Worm (Caenorhabditis elegans) whole organism, midembryonic: ENCODE results near the gene F44E2.10.

ENCODE experiments used
- T22C8.4 ChIP-seq: fragments of 200-800 bp; sonication (Bioruptor generic); IDR thresholded peaks from 2 replicates; pipeline ENCODE4 v1.3.6; 2022; ENCODE audit warnings: missing genetic modification characterization, missing compliant biosample characterization
- klf-2 ChIP-seq: fragments of 200-800 bp; sonication (Bioruptor generic); conservative IDR thresholded peaks from 2 replicates; pipeline ENCODE4 v1.3.6; 2022; ENCODE audit warnings: missing genetic modification reagents, missing genetic modification characterization, missing compliant biosample characterization
- med-1 ChIP-seq: sonication (generic microtip); optimal IDR thresholded peaks from 2 replicates; lab custom pipeline; 2017; ENCODE audit warnings: missing genetic modification characterization, mild to moderate bottlenecking, missing compliant biosample characterization, antibody characterized with exemption, missing genetic modification reagents; ENCODE audit not compliant: insufficient read depth
- ref-1 ChIP-seq: fragments of 200-800 bp; sonication (Bioruptor generic); conservative IDR thresholded peaks from 2 replicates; pipeline ENCODE4 v1.3.6; 2022; ENCODE audit warnings: missing genetic modification reagents, missing genetic modification characterization, missing compliant biosample characterization
- tab-1 ChIP-seq: fragments of 200-800 bp; sonication (Bioruptor generic); IDR thresholded peaks from 2 replicates; pipeline ENCODE4 v1.3.6; 2022; ENCODE audit warnings: missing genetic modification characterization, missing compliant biosample characterization
- ztf-23 ChIP-seq: fragments of 200-800 bp; sonication (Bioruptor generic); IDR thresholded peaks from 2 replicates; pipeline ENCODE4 v1.3.6; 2022; ENCODE audit warnings: missing genetic modification reagents, missing genetic modification characterization, missing compliant biosample characterization

DNA sequence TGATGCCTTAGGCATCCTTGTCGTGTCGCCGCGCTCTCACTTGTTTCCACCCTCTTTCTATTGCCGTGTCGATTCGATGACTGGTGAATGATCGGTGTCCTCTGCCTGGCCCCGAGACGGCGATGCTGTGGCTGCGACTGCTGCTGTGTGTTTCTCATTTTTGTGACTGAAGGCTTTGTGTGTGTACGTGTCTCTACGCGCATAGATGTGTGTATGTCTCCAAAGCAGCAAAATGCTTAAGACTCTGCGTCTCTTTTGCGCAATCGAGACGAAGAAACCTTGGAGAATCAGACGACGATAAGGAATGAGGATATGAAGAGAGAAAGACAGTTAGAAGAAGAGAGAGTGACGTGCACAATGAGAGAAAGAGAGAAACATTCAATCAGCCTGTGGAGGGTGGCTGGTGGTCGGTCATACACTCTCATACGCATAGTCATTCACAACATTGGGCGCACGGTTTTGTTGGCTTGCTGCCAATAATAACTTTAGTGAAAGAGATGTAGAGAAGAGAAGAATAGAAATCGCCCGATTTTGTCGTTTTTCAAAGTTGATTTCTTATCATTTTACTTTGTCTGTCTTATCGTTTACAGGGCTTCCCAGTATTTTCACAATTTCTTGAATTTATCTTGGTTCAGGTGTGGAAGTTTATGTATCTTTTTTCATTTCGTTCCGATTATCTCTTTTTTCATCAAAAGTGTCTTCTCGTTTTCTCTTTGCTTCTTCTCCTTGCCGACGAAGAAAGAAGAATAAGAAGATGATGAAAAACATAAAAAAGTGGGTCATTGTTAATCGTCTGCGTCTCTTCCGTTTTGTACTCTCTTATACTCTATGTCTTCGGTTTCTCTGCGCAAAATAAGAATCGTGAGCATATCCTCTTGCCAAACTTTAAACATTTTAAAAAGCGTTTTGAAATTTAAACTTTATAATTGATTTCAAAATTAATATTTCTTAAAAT is 28.8 kb downstream of the F44E2.10 start:
- TF ChIP-seq tab-1 (GFP tag; lab: Robert Waterston, UW) = no peak
- no peak for TF ChIP-seq T22C8.4 (GFP tag; lab: Robert Waterston, UW)
- TF ChIP-seq klf-2 = no peak
- no peak for TF ChIP-seq ztf-23 (GFP tag; lab: Robert Waterston, UW)
- no peak for TF ChIP-seq ref-1
- no peak for TF ChIP-seq med-1 (GFP tag; lab: Kevin White, UChicago)
